ENCODE assay signal across 1 fruit fly cellular context in genomic region chr3L:3496593-3496992, dm6.
TF ChIP-seq lines count a peak whose summit lies in the region.

No protein-coding gene starts in this region.

TF ChIP-seq in whole organism, embryonic, 481 proteins besides CTCF, POLR2A, EP300 and RAD21 (continued from another document):
- no peak for TF ChIP-seq hbn (GFP tag; IDR thresholded peaks at IDR 0.05; lab: Robert Waterston, UW; ENCODE audit: partially characterized antibody)
